Fruit fly (Drosophila melanogaster) whole organism, embryonic: ENCODE measurements around the gene CG6583.

Experiments used
- Asciz ChIP-seq: fragments of 200-800 bp; sonication (Bioruptor generic); optimal IDR thresholded peaks from 2 replicates; lab custom pipeline; 2017; ENCODE audit warnings: missing biosample characterization, mild to moderate bottlenecking, missing genetic modification characterization, missing genetic modification reagents
- CG1024 ChIP-seq: fragments of 200-800 bp; sonication (Bioruptor generic); IDR thresholded peaks from 2 replicates; pipeline ENCODE4 v1.3.6; 2022; ENCODE audit warnings: missing biosample characterization, missing genetic modification characterization
- CG11723 ChIP-seq: fragments of 200-800 bp; sonication (Bioruptor generic); optimal IDR thresholded peaks from 2 replicates; lab custom pipeline; 2017; ENCODE audit warnings: missing biosample characterization, mild to moderate bottlenecking, missing genetic modification characterization
- CG13123 ChIP-seq: fragments of 200-800 bp; sonication (Bioruptor generic); optimal IDR thresholded peaks from 2 replicates; lab custom pipeline; 2016; ENCODE audit warnings: missing biosample characterization, missing genetic modification characterization
- CG15696 ChIP-seq: fragments of 200-800 bp; sonication (Bioruptor generic); optimal IDR thresholded peaks from 2 replicates; lab custom pipeline; 2019; ENCODE audit warnings: missing biosample characterization, mild to moderate bottlenecking, missing genetic modification characterization, moderate library complexity
- CG17568 ChIP-seq: fragments of 200-800 bp; sonication (Bioruptor generic); optimal IDR thresholded peaks from 2 replicates; lab custom pipeline; 2018; ENCODE audit warnings: missing biosample characterization, mild to moderate bottlenecking, missing genetic modification characterization, moderate library complexity
- CG32532 ChIP-seq: fragments of 200-800 bp; sonication (Bioruptor generic); IDR thresholded peaks from 2 replicates; pipeline ENCODE4 v1.3.6; 2022; ENCODE audit warnings: missing biosample characterization, missing genetic modification characterization
- CG34422 ChIP-seq: fragments of 200-800 bp; sonication (Bioruptor generic); IDR thresholded peaks from 3 replicates; pipeline ENCODE4 v1.3.6; 2022; ENCODE audit warnings: missing biosample characterization, missing genetic modification characterization
- CG3838 ChIP-seq: fragments of 200-800 bp; sonication (Bioruptor generic); optimal IDR thresholded peaks from 3 replicates; lab custom pipeline; 2016; ENCODE audit warnings: missing biosample characterization, missing genetic modification characterization
- CG4328 ChIP-seq: fragments of 200-800 bp; sonication (Bioruptor generic); optimal IDR thresholded peaks from 3 replicates; lab custom pipeline; 2017; ENCODE audit warnings: missing biosample characterization, missing genetic modification reagents, missing genetic modification characterization
- CG4820 ChIP-seq: fragments of 200-800 bp; sonication (Bioruptor generic); optimal IDR thresholded peaks from 3 replicates; lab custom pipeline; 2016; ENCODE audit warnings: missing biosample characterization, missing genetic modification characterization
- CG6175 ChIP-seq: fragments of 200-800 bp; sonication (Bioruptor generic); IDR thresholded peaks from 3 replicates; pipeline ENCODE4 v1.3.6; 2022; ENCODE audit warnings: missing biosample characterization, missing genetic modification characterization
- CG6765 ChIP-seq: fragments of 200-800 bp; sonication (Bioruptor generic); optimal IDR thresholded peaks from 3 replicates; lab custom pipeline; 2017; ENCODE audit warnings: missing biosample characterization, mild to moderate bottlenecking, missing genetic modification characterization
- CG9437 ChIP-seq: fragments of 200-800 bp; sonication (Bioruptor generic); optimal IDR thresholded peaks from 2 replicates; lab custom pipeline; 2018; ENCODE audit warnings: missing biosample characterization, mild to moderate bottlenecking, missing genetic modification characterization
- Camta ChIP-seq: fragments of 200-800 bp; sonication (Bioruptor generic); optimal IDR thresholded peaks from 2 replicates; lab custom pipeline; 2016; ENCODE audit warnings: missing biosample characterization, missing genetic modification characterization
- E2f1 ChIP-seq: fragments of 200-800 bp; sonication (Bioruptor generic); IDR thresholded peaks from 2 replicates; pipeline ENCODE4 v1.3.6; 2022; ENCODE audit warnings: missing biosample characterization, missing genetic modification characterization
- HLH3B ChIP-seq: fragments of 200-800 bp; sonication (Bioruptor generic); IDR thresholded peaks from 2 replicates; pipeline ENCODE4 v1.3.6; 2022; ENCODE audit warnings: missing biosample characterization, missing genetic modification characterization
- Hey ChIP-seq: fragments of 200-800 bp; sonication (Bioruptor generic); optimal IDR thresholded peaks from 3 replicates; lab custom pipeline; 2018; ENCODE audit warnings: missing biosample characterization, mild to moderate bottlenecking, missing genetic modification characterization
- MTF-1 ChIP-seq: fragments of 200-800 bp; sonication (Bioruptor generic); optimal IDR thresholded peaks from 2 replicates; lab custom pipeline; 2018; ENCODE audit warnings: missing biosample characterization, mild to moderate bottlenecking, missing genetic modification characterization, borderline replicate concordance
- NC2β ChIP-seq: fragments of 200-800 bp; sonication (Bioruptor generic); optimal IDR thresholded peaks from 2 replicates; lab custom pipeline; 2016; ENCODE audit warnings: missing biosample characterization, missing genetic modification characterization
- NK7.1 ChIP-seq: fragments of 200-800 bp; sonication (Bioruptor generic); optimal IDR thresholded peaks from 3 replicates; lab custom pipeline; 2016; ENCODE audit warnings: missing biosample characterization, missing genetic modification characterization
- Oli ChIP-seq: fragments of 200-800 bp; sonication (Bioruptor generic); optimal IDR thresholded peaks from 2 replicates; lab custom pipeline; 2018; ENCODE audit warnings: missing biosample characterization, mild to moderate bottlenecking, missing genetic modification characterization, moderate library complexity
- Xrp1 ChIP-seq: fragments of 200-800 bp; sonication (Bioruptor generic); IDR thresholded peaks from 2 replicates; pipeline ENCODE4 v1.3.6; 2022; ENCODE audit warnings: missing biosample characterization, missing genetic modification characterization
- ara ChIP-seq: fragments of 200-800 bp; sonication (Bioruptor generic); IDR thresholded peaks from 2 replicates; pipeline ENCODE4 v1.3.6; 2022; ENCODE audit warnings: missing biosample characterization, missing genetic modification characterization
- bcd ChIP-seq: fragments of 200-800 bp; sonication (Bioruptor generic); optimal IDR thresholded peaks from 2 replicates; lab custom pipeline; 2017; ENCODE audit warnings: missing biosample characterization, mild to moderate bottlenecking, missing genetic modification characterization
- ci ChIP-seq: fragments of 200-800 bp; sonication (Bioruptor generic); IDR thresholded peaks from 3 replicates; pipeline ENCODE4 v1.3.6; 2022; ENCODE audit warnings: missing biosample characterization, missing genetic modification characterization
- corto ChIP-seq: fragments of 200-800 bp; sonication (Bioruptor generic); optimal IDR thresholded peaks from 2 replicates; lab custom pipeline; 2016; ENCODE audit warnings: missing biosample characterization, mild to moderate bottlenecking, missing genetic modification characterization, moderate library complexity
- dati ChIP-seq: fragments of 200-800 bp; sonication (Bioruptor generic); IDR thresholded peaks from 2 replicates; pipeline ENCODE4 v1.3.6; 2022; ENCODE audit warnings: missing biosample characterization, missing genetic modification characterization
- eyg ChIP-seq: fragments of 200-800 bp; sonication (Bioruptor generic); optimal IDR thresholded peaks from 3 replicates; lab custom pipeline; 2016; ENCODE audit warnings: missing biosample characterization, missing genetic modification characterization
- fd64A ChIP-seq: fragments of 200-800 bp; sonication (Bioruptor generic); optimal IDR thresholded peaks from 3 replicates; lab custom pipeline; 2018; ENCODE audit warnings: missing biosample characterization, mild to moderate bottlenecking, missing genetic modification characterization
- gsb-n ChIP-seq: fragments of 200-800 bp; sonication (Bioruptor generic); optimal IDR thresholded peaks from 3 replicates; lab custom pipeline; 2018; ENCODE audit warnings: missing biosample characterization, mild to moderate bottlenecking, missing genetic modification characterization
- ken ChIP-seq: fragments of 200-800 bp; sonication (Bioruptor generic); IDR thresholded peaks from 3 replicates; pipeline ENCODE4 v1.3.6; 2022; ENCODE audit warnings: missing biosample characterization, missing genetic modification characterization
- lov ChIP-seq, 2 experiments: fragments of 200-800 bp in 1 of 2; fragments of >200 bp in 1 of 2; sonication (Bioruptor generic) in 1 of 2; IDR thresholded peaks in 1 of 2; optimal IDR thresholded peaks in 1 of 2; 2 replicates in 1 of 2; 3 replicates in 1 of 2; pipeline versions ENCODE4 v1.3.6 to Lab custom; 2017 to 2022; ENCODE audit warnings: missing biosample characterization in 1 of 2, missing genetic modification characterization in 1 of 2
- luna ChIP-seq: fragments of 200-800 bp; sonication (Bioruptor generic); optimal IDR thresholded peaks from 2 replicates; lab custom pipeline; 2016; ENCODE audit warnings: missing biosample characterization, missing genetic modification characterization
- maf-S ChIP-seq: fragments of 200-800 bp; sonication (Bioruptor generic); optimal IDR thresholded peaks from 2 replicates; lab custom pipeline; 2016; ENCODE audit warnings: missing biosample characterization, missing genetic modification characterization
- nau ChIP-seq: fragments of 200-800 bp; sonication (Bioruptor generic); optimal IDR thresholded peaks from 3 replicates; lab custom pipeline; 2017; ENCODE audit warnings: missing biosample characterization, mild to moderate bottlenecking, missing genetic modification characterization, missing genetic modification reagents
- nmo ChIP-seq: fragments of 200-800 bp; sonication (Bioruptor generic); optimal IDR thresholded peaks from 2 replicates; lab custom pipeline; 2018; ENCODE audit warnings: missing biosample characterization, mild to moderate bottlenecking, missing genetic modification characterization, moderate library complexity
- onecut ChIP-seq: fragments of 200-800 bp; sonication (Bioruptor generic); IDR thresholded peaks from 2 replicates; pipeline ENCODE4 v1.3.6; 2022; ENCODE audit warnings: missing biosample characterization, missing genetic modification characterization
- pan ChIP-seq, 4 experiments: fragments of >200 bp in 3 of 4; fragments of 200-800 bp in 1 of 4; sonication (Bioruptor generic) in 1 of 4; optimal IDR thresholded peaks in 3 of 4; IDR thresholded peaks in 1 of 4; 2 replicates each; pipeline versions ENCODE4 v1.3.6 to Lab custom; 2017 to 2022; ENCODE audit warnings: missing biosample characterization in 2 of 4, missing genetic modification characterization in 2 of 4, mixed read lengths in 1 of 4
- pnt ChIP-seq: fragments of 200-800 bp; sonication (Bioruptor generic); optimal IDR thresholded peaks from 3 replicates; lab custom pipeline; 2016; ENCODE audit warnings: missing biosample characterization, missing genetic modification characterization
- prd ChIP-seq, 3 experiments: fragments of >200 bp in 2 of 3; fragments of 200-800 bp in 1 of 3; sonication (Bioruptor generic) in 1 of 3; optimal IDR thresholded peaks in 2 of 3; IDR thresholded peaks in 1 of 3; 2 replicates in 2 of 3; 3 replicates in 1 of 3; pipeline versions ENCODE4 v1.3.6 to Lab custom; 2017 to 2022; ENCODE audit warnings: missing biosample characterization in 1 of 3, missing genetic modification characterization in 1 of 3
- salm ChIP-seq: fragments of 200-800 bp; sonication (Bioruptor generic); optimal IDR thresholded peaks from 2 replicates; lab custom pipeline; 2018; ENCODE audit warnings: missing biosample characterization, mild to moderate bottlenecking, missing genetic modification characterization
- sens ChIP-seq: fragments of 200-800 bp; sonication (Bioruptor generic); peaks from one replicate; lab custom pipeline; 2016; ENCODE audit warnings: missing biosample characterization, missing genetic modification characterization
- sima ChIP-seq: fragments of 200-800 bp; sonication (Bioruptor generic); optimal IDR thresholded peaks from 2 replicates; lab custom pipeline; 2016; ENCODE audit warnings: missing biosample characterization, missing genetic modification characterization
- so ChIP-seq: fragments of 200-800 bp; sonication (Bioruptor generic); IDR thresholded peaks from 3 replicates; pipeline ENCODE4 v1.3.6; 2022; ENCODE audit warnings: missing biosample characterization, missing genetic modification characterization
- tll ChIP-seq, 2 experiments: fragments of 200-800 bp in 1 of 2; fragments of >200 bp in 1 of 2; sonication (Bioruptor generic) in 1 of 2; optimal IDR thresholded peaks; 2 replicates each; lab custom pipeline; 2017 to 2019; ENCODE audit warnings: missing biosample characterization in 2 of 2, missing genetic modification characterization in 2 of 2, mild to moderate bottlenecking in 1 of 2, moderate library complexity in 1 of 2
- trh ChIP-seq: fragments of 200-800 bp; sonication (Bioruptor generic); optimal IDR thresholded peaks from 2 replicates; lab custom pipeline; 2016; ENCODE audit warnings: missing biosample characterization, missing genetic modification characterization
- zen ChIP-seq: fragments of 200-800 bp; sonication (Bioruptor generic); optimal IDR thresholded peaks from 3 replicates; lab custom pipeline; 2018; ENCODE audit warnings: missing biosample characterization, mild to moderate bottlenecking, missing genetic modification characterization, moderate library complexity
- zen2 ChIP-seq: fragments of 200-800 bp; sonication (Bioruptor generic); IDR thresholded peaks from 3 replicates; pipeline ENCODE4 v1.3.6; 2022; ENCODE audit warnings: missing biosample characterization, missing genetic modification characterization; ENCODE audit not compliant: partially characterized antibody

Gene CG6583

DNA sequence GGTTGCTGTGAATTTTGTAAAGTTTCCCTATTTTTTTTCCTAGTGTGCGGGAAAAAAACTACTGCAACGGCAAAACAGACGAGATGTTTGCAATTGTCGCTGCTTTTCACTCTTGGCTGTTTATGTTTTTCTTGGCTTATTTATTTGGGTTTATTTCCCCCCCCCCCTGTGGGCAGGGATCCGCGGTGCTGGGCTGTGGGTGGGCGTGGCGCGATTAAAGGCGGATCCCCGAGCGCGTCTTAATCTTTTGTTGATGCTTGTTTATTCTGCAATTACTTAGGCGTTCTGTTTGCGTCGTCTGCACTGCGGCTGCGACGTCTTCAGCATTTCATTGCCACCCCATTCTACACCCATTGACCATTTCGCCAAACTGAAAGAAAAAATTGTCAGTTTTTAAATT is 22.5 kb upstream of the CG6583 start (continued):
- TF ChIP-seq ara (GFP tag; lab: Robert Waterston, UW) (peak; percentile 43; the same call in 1 of the 2 replicates), CG4328 (GFP tag; lab: Kevin White, UChicago) (no peak), dati (GFP tag; lab: Robert Waterston, UW) (0 out of 2 replicates have a peak, but pooled peaks have one; percentile 28), CG1024 (no peak), Asciz (GFP tag; lab: Kevin White, UChicago) (peak; percentile 29), ken (GFP tag; lab: Robert Waterston, UW) (no peak), Oli (tag; lab: Kevin White, UChicago) (no peak), sima (GFP tag; lab: Kevin White, UChicago) (no peak), salm (tag; lab: Kevin White, UChicago) (no peak), zen (tag; lab: Kevin White, UChicago) (no peak), CG6765 (GFP tag; lab: Kevin White, UChicago) (no peak), sens (GFP tag; lab: Kevin White, UChicago) (peak; percentile 6), nau (GFP tag; lab: Kevin White, UChicago) (no peak), E2f1 (GFP tag; lab: Robert Waterston, UW) (no peak), zen2 (GFP tag; lab: Robert Waterston, UW) (no peak), ci (GFP tag; lab: Robert Waterston, UW) (0 out of 3 replicates have a peak, but pooled peaks have one; percentile 17), trh (no peak), CG15696 (tag; lab: Kevin White, UChicago) (peak; percentile 30), pnt (no peak), maf-S (GFP tag; lab: Kevin White, UChicago) (no peak), corto (GFP tag; lab: Kevin White, UChicago) (no peak), CG6175 (GFP tag; lab: Robert Waterston, UW) (no peak), CG17568 (no peak), tll (GFP tag; optimal IDR thresholded peaks at IDR 0.05; lab: Kevin White, UChicago) (no peak), fd64A (GFP tag; lab: Kevin White, UChicago) (peak; percentile 20), CG4820 (GFP tag; lab: Kevin White, UChicago) (no peak), Camta (GFP tag; lab: Kevin White, UChicago) (no peak), CG9437 (GFP tag; lab: Kevin White, UChicago) (no peak), CG11723 (no peak), NK7.1 (GFP tag; lab: Kevin White, UChicago) (no peak), pan (optimal IDR thresholded peaks at IDR 0.05; lab: Kevin White, UChicago) (no peak), pan (GFP tag; optimal IDR thresholded peaks at IDR 0.05 in 1 of 2, IDR thresholded peaks at IDR 0.05 in 1 of 2) (peak in 1 of 2 experiments; percentile 28), CG34422 (GFP tag; lab: Robert Waterston, UW) (no peak), HLH3B (no peak), CG3838 (GFP tag; lab: Kevin White, UChicago) (no peak), so (no peak), Hey (tag; lab: Kevin White, UChicago) (no peak), nmo (no peak), lov (optimal IDR thresholded peaks at IDR 0.05; lab: Kevin White, UChicago) (no peak), lov (GFP tag; IDR thresholded peaks at IDR 0.05; lab: Robert Waterston, UW) (0 out of 3 replicates have a peak, but pooled peaks have one; percentile 40), NC2β (no peak), prd (optimal IDR thresholded peaks at IDR 0.05; lab: Kevin White, UChicago) (no peak), prd (GFP tag; IDR thresholded peaks at IDR 0.05; lab: Robert Waterston, UW) (0 out of 3 replicates have a peak, but pooled peaks have one; percentile 12), bcd (GFP tag; lab: Kevin White, UChicago) (peak; percentile 8), gsb-n (tag; lab: Kevin White, UChicago) (no peak), CG13123 (GFP tag; lab: Kevin White, UChicago) (no peak), MTF-1 (peak; percentile 12), onecut (GFP tag; lab: Robert Waterston, UW) (peak; percentile 17; the same call in 1 of the 2 replicates), Xrp1 (GFP tag; lab: Robert Waterston, UW) (peak; percentile 72), luna (GFP tag; lab: Kevin White, UChicago) (no peak), eyg (GFP tag; lab: Kevin White, UChicago) (no peak), CG32532 (peak; percentile 8; the same call in 1 of the 2 replicates)
